Worm (Caenorhabditis elegans) whole organism, L3 larva: ENCODE results near the gene F28C1.1.

Experiments used
- ZK546.5 ChIP-seq: sonication (generic microtip); optimal IDR thresholded peaks from 2 replicates; lab custom pipeline; 2017; ENCODE audit warnings: missing biosample characterization, missing genetic modification characterization
- aly-2 ChIP-seq: fragments of 150-350 bp; optimal IDR thresholded peaks from 2 replicates; lab custom pipeline; 2014; ENCODE audit warnings: missing biosample characterization, missing genetic modification characterization
- ama-1 ChIP-seq: fragments of 150-350 bp; optimal IDR thresholded peaks from 2 replicates; lab custom pipeline; 2018
- fos-1 ChIP-seq: fragments of 150-350 bp; optimal IDR thresholded peaks from 2 replicates; lab custom pipeline; 2014; ENCODE audit warnings: missing biosample characterization, missing genetic modification characterization
- jun-1 ChIP-seq: fragments of 150-350 bp; optimal IDR thresholded peaks from 2 replicates; lab custom pipeline; 2014; ENCODE audit warnings: missing biosample characterization, missing genetic modification reagents, missing genetic modification characterization
- nhr-11 ChIP-seq: fragments of 150-350 bp; optimal IDR thresholded peaks from 2 replicates; lab custom pipeline; 2014; ENCODE audit warnings: missing biosample characterization, missing genetic modification characterization
- nhr-77 ChIP-seq: fragments of 150-350 bp; optimal IDR thresholded peaks from 2 replicates; lab custom pipeline; 2014; ENCODE audit warnings: missing biosample characterization, missing genetic modification characterization
- snpc-4 ChIP-seq: fragments of 150-350 bp; optimal IDR thresholded peaks from 2 replicates; lab custom pipeline; 2014; ENCODE audit warnings: missing biosample characterization, missing genetic modification characterization

- TF ChIP-seq fos-1 (tag; lab: Kevin White, UChicago) (no peak), ZK546.5 (tag; lab: Kevin White, UChicago) (no peak), snpc-4 (tag; lab: Kevin White, UChicago) (no peak), ama-1 (no peak), jun-1 (no peak), nhr-77 (tag; lab: Kevin White, UChicago) (no peak), nhr-11 (no peak), aly-2 (tag; lab: Kevin White, UChicago) (no peak)
These were observed 17.1 kb downstream of the F28C1.1 start for ce11 chrV:12467755-12468154.
